Fruit fly (Drosophila melanogaster) whole organism, embryonic: Measurements from ENCODE around the gene Spec2.

Experiments
- CG10543 ChIP-seq: fragments of 200-800 bp; sonication (Bioruptor generic); optimal IDR thresholded peaks from 3 replicates; lab custom pipeline; 2017; ENCODE audit warnings: missing biosample characterization, mild to moderate bottlenecking, missing genetic modification characterization, moderate library complexity
- CG12071 ChIP-seq: fragments of 200-800 bp; sonication (Bioruptor generic); optimal IDR thresholded peaks from 3 replicates; lab custom pipeline; 2018; ENCODE audit warnings: missing biosample characterization, mild to moderate bottlenecking, missing genetic modification characterization
- CG13296 ChIP-seq: fragments of 200-800 bp; sonication (Bioruptor generic); optimal IDR thresholded peaks from 3 replicates; lab custom pipeline; 2018; ENCODE audit warnings: missing biosample characterization, mild to moderate bottlenecking, missing genetic modification characterization
- CG1529 ChIP-seq: fragments of 200-800 bp; sonication (Bioruptor generic); optimal IDR thresholded peaks from 3 replicates; lab custom pipeline; 2018; ENCODE audit warnings: missing biosample characterization, missing genetic modification characterization
- CG17829 ChIP-seq: fragments of 200-800 bp; optimal IDR thresholded peaks from 2 replicates; lab custom pipeline; 2019; ENCODE audit warnings: missing biosample characterization, mild to moderate bottlenecking, missing genetic modification characterization, moderate library complexity
- CG18764 ChIP-seq: fragments of 200-800 bp; sonication (Bioruptor generic); optimal IDR thresholded peaks from 3 replicates; lab custom pipeline; 2016; ENCODE audit warnings: missing biosample characterization, missing genetic modification characterization
- CG34376 ChIP-seq: fragments of 200-800 bp; sonication (Bioruptor generic); optimal IDR thresholded peaks from 2 replicates; lab custom pipeline; 2018; ENCODE audit warnings: missing biosample characterization, mild to moderate bottlenecking, missing genetic modification characterization
- CG34422 ChIP-seq: fragments of 200-800 bp; sonication (Bioruptor generic); IDR thresholded peaks from 3 replicates; pipeline ENCODE4 v1.3.6; 2022; ENCODE audit warnings: missing biosample characterization, missing genetic modification characterization
- CG4328 ChIP-seq: fragments of 200-800 bp; sonication (Bioruptor generic); optimal IDR thresholded peaks from 3 replicates; lab custom pipeline; 2017; ENCODE audit warnings: missing biosample characterization, missing genetic modification reagents, missing genetic modification characterization
- CG5180 ChIP-seq: fragments of 200-800 bp; sonication (Bioruptor generic); optimal IDR thresholded peaks from 3 replicates; lab custom pipeline; 2017; ENCODE audit warnings: missing biosample characterization, missing genetic modification characterization, mild to moderate bottlenecking, moderate library complexity, missing genetic modification reagents
- CG6813 ChIP-seq: fragments of 200-800 bp; sonication (Bioruptor generic); optimal IDR thresholded peaks from 2 replicates; lab custom pipeline; 2017; ENCODE audit warnings: missing biosample characterization, missing genetic modification characterization, mild to moderate bottlenecking, moderate library complexity, missing genetic modification reagents
- CG7987 ChIP-seq: fragments of 200-800 bp; sonication (Bioruptor generic); optimal IDR thresholded peaks from 2 replicates; lab custom pipeline; 2018; ENCODE audit warnings: missing biosample characterization, mild to moderate bottlenecking, missing genetic modification characterization, moderate library complexity
- CG8388 ChIP-seq: fragments of 200-800 bp; sonication (Bioruptor generic); optimal IDR thresholded peaks from 2 replicates; lab custom pipeline; 2019; ENCODE audit warnings: missing biosample characterization, mild to moderate bottlenecking, missing genetic modification characterization, moderate library complexity
- CG8944 ChIP-seq: fragments of 200-800 bp; sonication (Bioruptor generic); optimal IDR thresholded peaks from 3 replicates; lab custom pipeline; 2016; ENCODE audit warnings: missing biosample characterization, missing genetic modification characterization
- Dbx ChIP-seq: fragments of 200-800 bp; sonication (Bioruptor generic); IDR thresholded peaks from 3 replicates; pipeline ENCODE4 v1.3.6; 2022; ENCODE audit warnings: missing biosample characterization, missing genetic modification characterization
- Dek ChIP-seq: fragments of 200-800 bp; sonication (Bioruptor generic); optimal IDR thresholded peaks from 3 replicates; lab custom pipeline; 2019; ENCODE audit warnings: missing biosample characterization, mild to moderate bottlenecking, missing genetic modification characterization, moderate library complexity
- Dip3 ChIP-seq: fragments of 200-800 bp; sonication (Bioruptor generic); optimal IDR thresholded peaks from 3 replicates; lab custom pipeline; 2016; ENCODE audit warnings: missing biosample characterization, missing genetic modification characterization
- E2f2 ChIP-seq: fragments of 200-800 bp; sonication (Bioruptor generic); IDR thresholded peaks from 2 replicates; pipeline ENCODE4 v1.3.6; 2022; ENCODE audit warnings: missing biosample characterization, missing genetic modification characterization
- Fer1 ChIP-seq: fragments of 200-800 bp; sonication (Bioruptor generic); optimal IDR thresholded peaks from 2 replicates; lab custom pipeline; 2017; ENCODE audit warnings: missing biosample characterization, mild to moderate bottlenecking, missing genetic modification characterization
- Fer2 ChIP-seq: fragments of 200-800 bp; sonication (Bioruptor generic); optimal IDR thresholded peaks from 2 replicates; lab custom pipeline; 2018; ENCODE audit warnings: missing biosample characterization, mild to moderate bottlenecking, missing genetic modification characterization, moderate library complexity
- GATAe ChIP-seq: fragments of 200-800 bp; sonication (Bioruptor generic); conservative IDR thresholded peaks from 2 replicates; pipeline ENCODE4 v1.3.6; 2022; ENCODE audit warnings: missing biosample characterization, missing genetic modification characterization
- HmgZ ChIP-seq: fragments of 200-800 bp; sonication (Bioruptor generic); optimal IDR thresholded peaks from 2 replicates; lab custom pipeline; 2018; ENCODE audit warnings: missing biosample characterization, mild to moderate bottlenecking, missing genetic modification characterization
- Nf-YC ChIP-seq: fragments of 200-800 bp; optimal IDR thresholded peaks from 3 replicates; lab custom pipeline; 2019; ENCODE audit warnings: missing biosample characterization, mild to moderate bottlenecking, missing genetic modification characterization, moderate library complexity
- Ravus ChIP-seq: fragments of 200-800 bp; sonication (Bioruptor generic); IDR thresholded peaks from 2 replicates; pipeline ENCODE4 v1.3.6; 2022; ENCODE audit warnings: missing biosample characterization, missing genetic modification characterization
- Sry-β ChIP-seq: fragments of 200-800 bp; sonication (Bioruptor generic); optimal IDR thresholded peaks from 2 replicates; lab custom pipeline; 2018; ENCODE audit warnings: missing biosample characterization, mild to moderate bottlenecking, missing genetic modification characterization, moderate library complexity
- Vsx1 ChIP-seq: fragments of 200-800 bp; sonication (Bioruptor generic); optimal IDR thresholded peaks from 2 replicates; lab custom pipeline; 2017; ENCODE audit warnings: missing biosample characterization, mild to moderate bottlenecking, missing genetic modification characterization, missing genetic modification reagents
- abd-A ChIP-seq: fragments of 200-800 bp; sonication (Bioruptor generic); optimal IDR thresholded peaks from 3 replicates; lab custom pipeline; 2019; ENCODE audit warnings: missing biosample characterization, mild to moderate bottlenecking, missing genetic modification characterization, moderate library complexity
- ato ChIP-seq: fragments of 200-800 bp; sonication (Bioruptor generic); IDR thresholded peaks from 2 replicates; pipeline ENCODE4 v1.3.6; 2022; ENCODE audit warnings: missing biosample characterization, missing genetic modification characterization; ENCODE audit not compliant: partially characterized antibody
- btn ChIP-seq: fragments of 200-800 bp; sonication (Bioruptor generic); optimal IDR thresholded peaks from 2 replicates; lab custom pipeline; 2016; ENCODE audit warnings: missing biosample characterization, missing genetic modification characterization
- cato ChIP-seq: fragments of 200-800 bp; sonication (Bioruptor generic); optimal IDR thresholded peaks from 2 replicates; lab custom pipeline; 2016; ENCODE audit warnings: missing biosample characterization, missing genetic modification characterization, borderline replicate concordance
- caup ChIP-seq: fragments of 200-800 bp; sonication (Bioruptor generic); optimal IDR thresholded peaks from 3 replicates; lab custom pipeline; 2017; ENCODE audit warnings: missing biosample characterization, mild to moderate bottlenecking, missing genetic modification characterization, moderate library complexity; ENCODE audit not compliant: severe bottlenecking
- chn ChIP-seq: fragments of 200-800 bp; sonication (Bioruptor generic); optimal IDR thresholded peaks from 2 replicates; lab custom pipeline; 2016; ENCODE audit warnings: missing biosample characterization, missing genetic modification characterization
- ci ChIP-seq: fragments of 200-800 bp; sonication (Bioruptor generic); IDR thresholded peaks from 3 replicates; pipeline ENCODE4 v1.3.6; 2022; ENCODE audit warnings: missing biosample characterization, missing genetic modification characterization
- crol ChIP-seq: fragments of 200-800 bp; sonication (Bioruptor generic); IDR thresholded peaks from 2 replicates; pipeline ENCODE4 v1.3.6; 2022; ENCODE audit warnings: missing biosample characterization, missing genetic modification characterization
- hkb ChIP-seq, 2 experiments: fragments of 200-800 bp in 1 of 2; fragments of >200 bp in 1 of 2; sonication (Bioruptor generic) in 1 of 2; IDR thresholded peaks in 1 of 2; optimal IDR thresholded peaks in 1 of 2; 2 replicates each; pipeline versions ENCODE4 v1.3.6 to Lab custom; 2017 to 2022; ENCODE audit warnings: missing biosample characterization in 1 of 2, missing genetic modification characterization in 1 of 2
- inv ChIP-seq: fragments of 200-800 bp; sonication (Bioruptor generic); IDR thresholded peaks from 2 replicates; pipeline ENCODE4 v1.3.6; 2022; ENCODE audit warnings: missing biosample characterization, missing genetic modification characterization; ENCODE audit not compliant: partially characterized antibody
- lab ChIP-seq: fragments of 200-800 bp; sonication (Bioruptor generic); optimal IDR thresholded peaks from 3 replicates; lab custom pipeline; 2017; ENCODE audit warnings: missing biosample characterization, missing genetic modification characterization, mild to moderate bottlenecking, moderate library complexity, missing genetic modification reagents
- luna ChIP-seq: fragments of 200-800 bp; sonication (Bioruptor generic); optimal IDR thresholded peaks from 2 replicates; lab custom pipeline; 2016; ENCODE audit warnings: missing biosample characterization, missing genetic modification characterization
- mirr ChIP-seq: fragments of 200-800 bp; sonication (Bioruptor generic); optimal IDR thresholded peaks from 3 replicates; lab custom pipeline; 2018; ENCODE audit warnings: missing biosample characterization, mild to moderate bottlenecking, missing genetic modification characterization
- odd ChIP-seq: fragments of 200-800 bp; sonication (Bioruptor generic); optimal IDR thresholded peaks from 2 replicates; lab custom pipeline; 2017; ENCODE audit warnings: missing biosample characterization, mild to moderate bottlenecking, missing genetic modification characterization
- pnt ChIP-seq: fragments of 200-800 bp; sonication (Bioruptor generic); optimal IDR thresholded peaks from 3 replicates; lab custom pipeline; 2016; ENCODE audit warnings: missing biosample characterization, missing genetic modification characterization
- rib ChIP-seq: fragments of 200-800 bp; sonication (Bioruptor generic); IDR thresholded peaks from 2 replicates; pipeline ENCODE4 v1.3.6; 2022; ENCODE audit warnings: missing biosample characterization, missing genetic modification characterization
- schlank ChIP-seq: fragments of 200-800 bp; sonication (Bioruptor generic); optimal IDR thresholded peaks from 2 replicates; lab custom pipeline; 2018; ENCODE audit warnings: missing biosample characterization, mild to moderate bottlenecking, missing genetic modification characterization
- scrt ChIP-seq: fragments of 200-800 bp; sonication (Bioruptor generic); optimal IDR thresholded peaks from 2 replicates; lab custom pipeline; 2018; ENCODE audit warnings: missing biosample characterization, mild to moderate bottlenecking, missing genetic modification characterization, moderate library complexity
- slbo ChIP-seq: fragments of 200-800 bp; sonication (Bioruptor generic); IDR thresholded peaks from 2 replicates; pipeline ENCODE4 v1.3.6; 2022; ENCODE audit warnings: missing biosample characterization, missing genetic modification characterization
- sug ChIP-seq: fragments of 200-800 bp; optimal IDR thresholded peaks from 2 replicates; lab custom pipeline; 2019; ENCODE audit warnings: missing biosample characterization, mild to moderate bottlenecking, missing genetic modification characterization, moderate library complexity
- zf30C ChIP-seq: fragments of 200-800 bp; sonication (Bioruptor generic); optimal IDR thresholded peaks from 3 replicates; lab custom pipeline; 2018; ENCODE audit warnings: missing biosample characterization, mild to moderate bottlenecking, missing genetic modification characterization

Spec2 gene

DNA sequence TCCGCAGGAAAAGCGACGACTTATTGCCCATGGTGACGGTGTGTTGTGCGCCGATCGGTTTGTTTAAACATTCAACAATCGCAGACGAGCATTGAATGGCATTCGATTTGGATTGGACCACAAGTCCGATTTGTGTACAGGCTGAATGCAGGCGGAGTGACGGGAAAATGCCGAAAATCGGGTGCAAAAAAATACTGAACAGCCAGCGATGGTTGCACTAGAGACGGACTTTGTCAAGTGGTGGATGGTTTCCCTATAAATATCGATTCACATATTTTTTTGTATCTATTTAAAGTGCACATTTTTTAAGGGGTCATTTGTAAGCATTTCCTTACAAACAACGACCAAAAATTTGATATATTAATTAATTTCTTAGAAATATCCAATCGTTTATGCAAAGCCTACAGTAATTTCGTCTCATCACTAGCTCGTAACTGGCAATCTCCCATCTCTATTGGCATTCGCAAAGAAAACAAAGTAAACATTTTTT lies 30.8 kb upstream of the Spec2 start, which contains the start of the genes elm and MED27 (continued):
- TF ChIP-seq Ravus (GFP tag; lab: Robert Waterston, UW): peak; percentile 71
- peak; percentile 75 for TF ChIP-seq CG1529
- TF ChIP-seq inv (GFP tag; lab: Robert Waterston, UW): peak; percentile 94
- TF ChIP-seq luna (GFP tag; lab: Kevin White, UChicago): peak; percentile 27
- peak; percentile 97 for TF ChIP-seq slbo (GFP tag; lab: Robert Waterston, UW)
- TF ChIP-seq CG7987 (GFP tag; lab: Kevin White, UChicago): peak; percentile 53
- TF ChIP-seq CG13296 (GFP tag; lab: Kevin White, UChicago): peak; percentile 81

DNA sequence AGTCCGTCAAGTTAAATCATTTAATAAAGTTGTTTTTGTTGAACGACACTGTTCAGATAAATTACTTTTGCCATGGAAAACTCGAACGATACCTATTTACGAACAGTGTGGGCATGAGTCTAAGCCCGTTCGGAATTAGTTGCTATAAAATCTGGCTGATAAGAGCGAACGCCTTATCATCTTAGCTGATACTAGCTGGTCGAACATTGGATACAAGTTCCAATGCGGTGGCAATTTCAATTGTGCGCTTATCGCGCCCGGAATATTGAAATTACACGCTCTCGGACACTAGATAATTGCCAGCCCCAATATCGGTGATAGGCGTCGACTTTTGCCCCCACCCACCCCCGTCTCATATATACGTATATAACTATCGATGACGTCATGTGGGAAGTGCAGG lies 30.0 kb upstream of the Spec2 start:
- no peak for TF ChIP-seq chn (GFP tag; lab: Kevin White, UChicago)
- peak; percentile 67 for TF ChIP-seq CG5180 (GFP tag; lab: Kevin White, UChicago)
- no peak for TF ChIP-seq hkb (optimal IDR thresholded peaks at IDR 0.05; lab: Kevin White, UChicago)
- TF ChIP-seq hkb (GFP tag; IDR thresholded peaks at IDR 0.05; lab: Robert Waterston, UW): peak; percentile 20
- no peak for TF ChIP-seq CG18764 (GFP tag; lab: Kevin White, UChicago)
- TF ChIP-seq CG10543: peak; percentile 33
- TF ChIP-seq CG8388 (GFP tag; lab: Kevin White, UChicago): peak; percentile 3
- TF ChIP-seq CG13296 (GFP tag; lab: Kevin White, UChicago): peak; percentile 13
- TF ChIP-seq CG8944 (GFP tag; lab: Kevin White, UChicago): no peak
- TF ChIP-seq Dek (tag; lab: Kevin White, UChicago): no peak
- no peak for TF ChIP-seq schlank
- TF ChIP-seq sug (tag; lab: Kevin White, UChicago): peak; percentile 65
- TF ChIP-seq caup (GFP tag; lab: Kevin White, UChicago): no peak
- no peak for TF ChIP-seq CG17829 (tag; lab: Kevin White, UChicago)
- no peak for TF ChIP-seq Fer2
- peak; percentile 19 for TF ChIP-seq HmgZ (tag; lab: Kevin White, UChicago)
- TF ChIP-seq CG12071 (GFP tag; lab: Kevin White, UChicago): peak; percentile 12
- no peak for TF ChIP-seq scrt (GFP tag; lab: Kevin White, UChicago)
- TF ChIP-seq Vsx1 (GFP tag; lab: Kevin White, UChicago): peak; percentile 44
- TF ChIP-seq CG34422 (GFP tag; lab: Robert Waterston, UW): no peak
- no peak for TF ChIP-seq CG6813 (GFP tag; lab: Kevin White, UChicago)
- no peak for TF ChIP-seq rib (GFP tag; lab: Robert Waterston, UW)
- TF ChIP-seq mirr: peak; percentile 99
- no peak for TF ChIP-seq btn
- peak; percentile 16 for TF ChIP-seq Fer1 (GFP tag; lab: Kevin White, UChicago)
- no peak for TF ChIP-seq ci (GFP tag; lab: Robert Waterston, UW)
- peak; percentile 96 for TF ChIP-seq CG34376 (GFP tag; lab: Kevin White, UChicago)
- TF ChIP-seq Dbx (GFP tag; lab: Robert Waterston, UW): peak; percentile 14; the same call in 1 of the 3 replicates
- no peak for TF ChIP-seq Sry-β (GFP tag; lab: Kevin White, UChicago)
- no peak for TF ChIP-seq abd-A
- peak; percentile 24 for TF ChIP-seq lab (GFP tag; lab: Kevin White, UChicago)
- TF ChIP-seq ato (GFP tag; lab: Robert Waterston, UW): 0 out of 2 replicates have a peak, but pooled peaks have one; percentile 14
- TF ChIP-seq odd (GFP tag; lab: Kevin White, UChicago): peak; percentile 33
- peak; percentile 14 for TF ChIP-seq zf30C (GFP tag; lab: Kevin White, UChicago)
- TF ChIP-seq GATAe (GFP tag; lab: Robert Waterston, UW): peak; percentile 26; the same call in 1 of the 2 replicates
- no peak for TF ChIP-seq CG4328 (GFP tag; lab: Kevin White, UChicago)
- peak; percentile 9; the same call in 1 of the 2 replicates for TF ChIP-seq E2f2 (GFP tag; lab: Robert Waterston, UW)
- no peak for TF ChIP-seq Dip3 (GFP tag; lab: Kevin White, UChicago)
- TF ChIP-seq Nf-YC (tag; lab: Kevin White, UChicago): no peak
- no peak for TF ChIP-seq cato (GFP tag; lab: Kevin White, UChicago)
- TF ChIP-seq pnt (GFP tag; lab: Kevin White, UChicago): no peak
- peak; percentile 21; the same call in 1 of the 2 replicates for TF ChIP-seq crol (GFP tag; lab: Robert Waterston, UW)
